Worm (Caenorhabditis elegans) whole organism, L1 larva: ENCODE results near the gene math-26.
"Not testable (repeated sequence)": the region's sequence is repeated elsewhere in the genome, so short reads cannot be mapped to it uniquely, and the experiment has no call there.

Experiments used
- C04F5.9 ChIP-seq: sonication (generic microtip); optimal IDR thresholded peaks from 2 replicates; lab custom pipeline; 2016; ENCODE audit warnings: missing genetic modification characterization, missing compliant biosample characterization
- F16B12.6 ChIP-seq: fragments of 150-350 bp; optimal IDR thresholded peaks from 2 replicates; lab custom pipeline; 2014; ENCODE audit warnings: missing biosample characterization, missing genetic modification characterization
- aly-2 ChIP-seq: fragments of 150-350 bp; optimal IDR thresholded peaks from 2 replicates; lab custom pipeline; 2014; ENCODE audit warnings: missing biosample characterization, missing genetic modification characterization
- blmp-1 ChIP-seq: fragments of 150-350 bp; optimal IDR thresholded peaks from 2 replicates; lab custom pipeline; 2014; ENCODE audit warnings: missing biosample characterization, missing genetic modification characterization
- ceh-8 ChIP-seq: fragments of 200-800 bp; sonication (Bioruptor generic); optimal IDR thresholded peaks from 2 replicates; lab custom pipeline; 2018; ENCODE audit warnings: mild to moderate bottlenecking, missing genetic modification characterization, moderate library complexity, missing compliant biosample characterization
- ceh-82 ChIP-seq, 3 experiments: fragments of 150-350 bp in 1 of 3; sonication (generic microtip) in 2 of 3; optimal IDR thresholded peaks; 2 replicates each; lab custom pipeline; 2014 to 2017; ENCODE audit warnings: missing biosample characterization in 3 of 3, missing genetic modification characterization in 3 of 3
- ceh-88 ChIP-seq: fragments of 200-800 bp; sonication (Bioruptor generic); IDR thresholded peaks from 2 replicates; pipeline ENCODE4 v1.3.6; 2022; ENCODE audit warnings: missing genetic modification characterization, missing compliant biosample characterization
- ces-1 ChIP-seq: fragments of 150-350 bp; optimal IDR thresholded peaks from 2 replicates; lab custom pipeline; 2014; ENCODE audit warnings: missing biosample characterization, missing genetic modification reagents, missing genetic modification characterization
- dsc-1 ChIP-seq: sonication (generic microtip); optimal IDR thresholded peaks from 2 replicates; lab custom pipeline; 2016; ENCODE audit warnings: mild to moderate bottlenecking, missing genetic modification characterization, missing compliant biosample characterization
- efl-1 ChIP-seq, 4 experiments: fragments of 150-350 bp; optimal IDR thresholded peaks in 3 of 4; peaks in 1 of 4; 1 replicate in 1 of 4; 2 replicates in 3 of 4; lab custom pipeline; 2014; ENCODE audit warnings: missing biosample characterization in 2 of 4, missing genetic modification characterization in 2 of 4, missing genetic modification reagents in 2 of 4
- efl-3 ChIP-seq: fragments of 200-800 bp; sonication (Bioruptor generic); optimal IDR thresholded peaks from 2 replicates; lab custom pipeline; 2018; ENCODE audit warnings: mild to moderate bottlenecking, missing genetic modification characterization, missing compliant biosample characterization
- egl-13 ChIP-seq: sonication (generic microtip); optimal IDR thresholded peaks from 2 replicates; lab custom pipeline; 2016; ENCODE audit warnings: missing genotype, missing genetic modification reagents, missing genetic modification characterization, missing compliant biosample characterization
- fkh-10 ChIP-seq: sonication (generic microtip); optimal IDR thresholded peaks from 2 replicates; lab custom pipeline; 2017; ENCODE audit warnings: missing biosample characterization, missing genetic modification reagents, missing genetic modification characterization
- fos-1 ChIP-seq: fragments of 150-350 bp; optimal IDR thresholded peaks from 2 replicates; lab custom pipeline; 2014; ENCODE audit warnings: missing biosample characterization, missing genetic modification characterization
- grh-1 ChIP-seq: fragments of 200-800 bp; sonication (Bioruptor generic); IDR thresholded peaks from 2 replicates; pipeline ENCODE4 v1.3.6; 2022; ENCODE audit warnings: missing genetic modification reagents, missing genetic modification characterization, missing compliant biosample characterization
- hlh-4 ChIP-seq: sonication (generic microtip); optimal IDR thresholded peaks from 2 replicates; lab custom pipeline; 2016; ENCODE audit warnings: mild to moderate bottlenecking, missing genetic modification characterization, missing compliant biosample characterization
- hpl-2 ChIP-seq: fragments of 150-350 bp; optimal IDR thresholded peaks from 2 replicates; lab custom pipeline; 2014; ENCODE audit warnings: missing biosample characterization, missing genetic modification reagents, missing genetic modification characterization
- jun-1 ChIP-seq: fragments of 150-350 bp; optimal IDR thresholded peaks from 2 replicates; lab custom pipeline; 2014; ENCODE audit warnings: missing biosample characterization, missing genetic modification reagents, missing genetic modification characterization
- lin-14 ChIP-seq: fragments of 200-800 bp; sonication (Bioruptor generic); optimal IDR thresholded peaks from 2 replicates; lab custom pipeline; 2018; ENCODE audit warnings: mild to moderate bottlenecking, missing genetic modification characterization, moderate library complexity, missing compliant biosample characterization
- lin-15B ChIP-seq: fragments of 150-350 bp; sonication (generic microtip); optimal IDR thresholded peaks from 3 replicates; lab custom pipeline; 2014; ENCODE audit warnings: missing biosample characterization, missing genetic modification characterization
- lsy-2 ChIP-seq, 2 experiments: fragments of 150-350 bp; optimal IDR thresholded peaks; 2 replicates each; lab custom pipeline; 2014; ENCODE audit warnings: missing biosample characterization in 2 of 2, missing genetic modification characterization in 2 of 2
- nhr-20 ChIP-seq: sonication (generic microtip); optimal IDR thresholded peaks from 2 replicates; lab custom pipeline; 2016; ENCODE audit warnings: mild to moderate bottlenecking, missing genetic modification characterization, missing compliant biosample characterization
- nhr-237 ChIP-seq: fragments of 150-350 bp; optimal IDR thresholded peaks from 2 replicates; lab custom pipeline; 2014; ENCODE audit warnings: missing biosample characterization, missing genetic modification characterization
- nhr-28 ChIP-seq: fragments of 150-350 bp; optimal IDR thresholded peaks from 2 replicates; lab custom pipeline; 2014; ENCODE audit warnings: missing biosample characterization, missing genetic modification characterization
- nhr-77 ChIP-seq: fragments of 150-350 bp; optimal IDR thresholded peaks from 2 replicates; lab custom pipeline; 2014; ENCODE audit warnings: missing biosample characterization, missing genetic modification characterization
- nhr-85 ChIP-seq: sonication (generic microtip); peaks from one replicate; lab custom pipeline; 2016; ENCODE audit warnings: missing genetic modification characterization, inconsistent platforms, missing compliant biosample characterization
- pag-3 ChIP-seq: sonication (generic microtip); optimal IDR thresholded peaks from 2 replicates; lab custom pipeline; 2017; ENCODE audit warnings: missing genetic modification characterization, mild to moderate bottlenecking, missing compliant biosample characterization, antibody characterized with exemption, borderline replicate concordance; ENCODE audit not compliant: insufficient read depth
- pqm-1 ChIP-seq: sonication (generic microtip); optimal IDR thresholded peaks from 3 replicates; lab custom pipeline; 2017; ENCODE audit warnings: missing biosample characterization, missing genetic modification characterization
- skn-1 ChIP-seq: fragments of 150-350 bp; optimal IDR thresholded peaks from 2 replicates; lab custom pipeline; 2014; ENCODE audit warnings: missing biosample characterization, missing genetic modification characterization
- sptf-1 ChIP-seq: fragments of 150-350 bp; optimal IDR thresholded peaks from 2 replicates; lab custom pipeline; 2014; ENCODE audit warnings: missing biosample characterization, missing genetic modification characterization
- unc-62 ChIP-seq: fragments of 150-350 bp; optimal IDR thresholded peaks from 2 replicates; lab custom pipeline; 2014; ENCODE audit warnings: missing biosample characterization, missing genetic modification reagents, missing genetic modification characterization
- unc-86 ChIP-seq: sonication (generic microtip); optimal IDR thresholded peaks from 2 replicates; lab custom pipeline; 2016; ENCODE audit warnings: missing genetic modification characterization, missing compliant biosample characterization
- unc-98 ChIP-seq: fragments of 200-800 bp; sonication (Bioruptor generic); IDR thresholded peaks from 2 replicates; pipeline ENCODE4 v1.3.6; 2022; ENCODE audit warnings: missing genetic modification characterization, missing compliant biosample characterization
- vab-15 ChIP-seq: sonication (generic microtip); optimal IDR thresholded peaks from 2 replicates; lab custom pipeline; 2017; ENCODE audit warnings: missing genotype, mild to moderate bottlenecking, missing genetic modification characterization, missing compliant biosample characterization
- zag-1 ChIP-seq: fragments of 150-350 bp; optimal IDR thresholded peaks from 2 replicates; lab custom pipeline; 2014; ENCODE audit warnings: missing biosample characterization, missing genetic modification characterization
- zip-4 ChIP-seq: fragments of 200-800 bp; sonication (Bioruptor generic); optimal IDR thresholded peaks from 2 replicates; lab custom pipeline; 2018; ENCODE audit warnings: mild to moderate bottlenecking, missing genetic modification characterization, moderate library complexity, missing compliant biosample characterization

The math-26 gene

DNA sequence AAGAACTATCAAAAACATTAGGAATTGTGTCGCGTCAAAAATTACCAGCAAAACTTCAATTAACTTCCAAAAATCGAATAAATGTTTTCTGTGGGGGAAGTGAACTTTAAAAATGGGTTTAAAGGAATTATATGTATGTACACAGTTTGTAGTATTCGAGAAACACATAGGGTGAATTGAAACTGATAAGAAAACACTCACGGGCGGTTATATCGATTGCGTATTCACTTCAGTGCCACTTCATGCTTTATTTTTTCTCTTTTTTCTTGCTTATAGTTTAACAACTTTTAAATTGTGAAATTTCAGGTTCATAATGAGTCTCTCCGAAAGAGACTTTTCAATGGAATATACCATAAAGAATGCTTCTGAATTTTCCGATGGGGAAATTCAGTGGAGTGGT lies 3.8 kb downstream of the math-26 start, which contains the start of gene F36H5.14:
F36H5.14 (plus strand) TSS at position 301 of the 400 bp plus-strand sequence.
- TF ChIP-seq ceh-8; nhr-237; grh-1 (GFP tag; lab: Robert Waterston, UW): not testable (repeated sequence)

- TF ChIP-seq efl-1 (optimal IDR thresholded peaks at IDR 0.05; lab: Kevin White, UChicago): no peak
- TF ChIP-seq efl-1 (GFP tag; optimal IDR thresholded peaks at IDR 0.05 in 1 of 2; lab: Kevin White, UChicago): peak in 1 of 2 experiments; percentile 84
- no peak for TF ChIP-seq jun-1 (tag; lab: Kevin White, UChicago)
These were observed 11.0 kb downstream of the math-26 start, which contains the start of gene math-4 for ce11 chrII:1782474-1782873. TSS of gene math-4 (minus strand) at chrII:1782574.

ce11 chrII:1784799-1785198 lies 13.4 kb downstream of the math-26 start, which contains the start of gene C08F1.11:
TSS of gene C08F1.11 (minus strand) at chrII:1784899.
- TF ChIP-seq hlh-4 (no peak), unc-98 (no peak)

DNA sequence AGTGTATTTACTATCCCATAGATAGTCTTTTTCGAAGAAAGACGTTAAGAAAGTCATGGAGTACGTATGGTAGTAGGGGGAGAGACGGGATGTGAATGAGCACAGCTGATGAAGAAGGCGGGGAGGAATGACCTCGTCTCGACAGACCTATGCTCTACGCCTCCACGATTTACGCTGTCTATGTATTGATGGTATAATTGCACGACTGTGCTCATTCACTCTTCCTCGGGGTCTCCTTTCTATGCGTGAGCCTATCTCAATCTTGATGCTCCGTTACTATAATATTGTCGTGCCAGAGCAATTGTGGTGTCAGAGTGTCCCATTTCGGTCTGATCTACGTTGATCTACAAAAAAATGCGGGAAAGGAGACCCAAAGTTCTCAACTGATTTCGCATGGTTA lies 14.8 kb downstream of the math-26 start, which contains the start of gene C08F1.10:
C08F1.10 (minus strand) TSS at position 101 of the 400 bp plus-strand sequence.
- TF ChIP-seq egl-13 (tag; lab: Kevin White, UChicago) (no peak), efl-3 (GFP tag; lab: Kevin White, UChicago) (no peak), fos-1 (tag; lab: Kevin White, UChicago) (no peak), ceh-88 (GFP tag; lab: Robert Waterston, UW) (no peak), F16B12.6 (tag; lab: Kevin White, UChicago) (no peak), unc-62 (GFP tag; lab: Kevin White, UChicago) (no peak)

DNA sequence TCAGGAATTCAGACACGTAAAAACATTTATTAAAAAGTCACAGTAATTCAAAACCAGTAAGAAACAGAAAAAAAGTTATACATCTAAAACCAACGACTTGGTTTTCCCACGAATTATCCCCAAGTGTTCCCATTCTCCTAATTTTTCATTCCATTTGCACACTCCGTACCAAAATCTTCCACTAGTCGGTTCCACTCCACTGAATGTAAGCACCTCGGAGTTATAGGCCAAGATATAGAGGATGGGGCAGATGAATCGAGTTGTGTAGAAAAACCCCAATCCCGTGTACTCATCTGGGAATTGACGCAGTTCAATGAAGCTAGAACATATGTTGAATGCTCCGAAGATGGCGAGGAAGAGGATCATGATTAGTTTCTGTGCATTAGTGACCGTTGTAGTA lies 15.8 kb downstream of the math-26 start:
- TF ChIP-seq C04F5.9 (tag; lab: Kevin White, UChicago) (no peak), grh-1 (GFP tag; lab: Robert Waterston, UW) (no peak), fkh-10 (GFP tag; lab: Kevin White, UChicago) (no peak), sptf-1 (no peak), unc-86 (tag; lab: Kevin White, UChicago) (no peak), pag-3 (no peak), nhr-20 (tag; lab: Kevin White, UChicago) (no peak), hpl-2 (GFP tag; lab: Kevin White, UChicago) (no peak), ces-1 (no peak), pqm-1 (no peak), lsy-2 (tag; optimal IDR thresholded peaks at IDR 0.05; lab: Kevin White, UChicago) (no peak), skn-1 (tag; lab: Kevin White, UChicago) (no peak), efl-3 (GFP tag; lab: Kevin White, UChicago) (no peak), dsc-1 (tag; lab: Kevin White, UChicago) (no peak), aly-2 (tag; lab: Kevin White, UChicago) (no peak), zag-1 (tag; lab: Kevin White, UChicago) (no peak), vab-15 (tag; lab: Kevin White, UChicago) (no peak)

DNA sequence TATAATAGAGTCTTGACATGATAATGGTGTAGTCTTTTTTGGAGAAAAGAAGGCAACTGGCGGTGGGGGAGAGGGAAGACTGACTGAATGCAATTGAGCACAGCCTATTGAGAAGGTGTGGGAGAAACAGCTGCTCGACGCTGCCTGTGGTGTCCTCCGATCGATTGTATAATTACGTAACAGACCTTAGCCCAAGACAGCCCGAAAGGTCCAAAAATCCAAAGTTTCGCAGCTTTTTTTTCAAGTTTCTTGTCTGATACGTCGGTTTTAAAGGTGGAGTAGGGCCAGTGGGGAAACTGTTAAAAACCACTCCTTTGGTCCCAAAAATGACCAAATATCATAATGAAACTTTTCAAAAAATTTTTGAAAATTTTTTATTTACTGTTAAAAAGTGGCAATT lies 16.6 kb downstream of the math-26 start, which contains the start of the genes C08F1.6 and fbxb-13:
C08F1.6 (minus strand) TSS at position 101 of the 400 bp plus-strand sequence.
fbxb-13 (plus strand) TSS at position 191 of the 400 bp plus-strand sequence.
- TF ChIP-seq pag-3: no peak
- no peak for TF ChIP-seq nhr-20 (tag; lab: Kevin White, UChicago)
- no peak for TF ChIP-seq hlh-4
- TF ChIP-seq zag-1 (tag; lab: Kevin White, UChicago): no peak
- TF ChIP-seq lin-15B (tag; lab: Kevin White, UChicago): no peak

- no peak for TF ChIP-seq pag-3
- no peak for TF ChIP-seq ceh-82 (tag; optimal IDR thresholded peaks at IDR 0.05; lab: Kevin White, UChicago)
- no peak for TF ChIP-seq nhr-77 (tag; lab: Kevin White, UChicago)
- no peak for TF ChIP-seq zip-4 (GFP tag; lab: Kevin White, UChicago)
- no peak for TF ChIP-seq nhr-85 (tag; lab: Kevin White, UChicago)
- no peak for TF ChIP-seq lin-14
- TF ChIP-seq fos-1 (tag; lab: Kevin White, UChicago): no peak
- TF ChIP-seq nhr-28 (tag; lab: Kevin White, UChicago): no peak
- TF ChIP-seq blmp-1 (tag; lab: Kevin White, UChicago): no peak
- TF ChIP-seq fkh-10 (GFP tag; lab: Kevin White, UChicago): no peak
These were observed 34.9 kb downstream of the math-26 start, which contains the start of gene C08F1.12 for ce11 chrII:1806358-1806757. TSS of gene C08F1.12 (minus strand) at chrII:1806458.
